Fruit fly (Drosophila melanogaster): ENCODE results near the gene oxt.

oxt gene

dm6 chr3L:2265692-2266444 is 3.4 kb upstream of the oxt start, which contains the start of the genes ecd and CG13806:
ecd (minus strand) TSS chr3L:2265857.
CG13806 (plus strand) TSS chr3L:2266394.
- peak; percentile 37; the same call in 1 of the 3 replicates for TF ChIP-seq fd96Ca (GFP tag; IDR thresholded peaks at IDR 0.05)
- TF ChIP-seq CG4496 (GFP tag; IDR thresholded peaks at IDR 0.05), result 0 out of 3 replicates have a peak, but pooled peaks have one; percentile 50
- no peak for TF ChIP-seq Pif1B (GFP tag; optimal IDR thresholded peaks at IDR 0.05)
- TF ChIP-seq CG32121 (GFP tag; IDR thresholded peaks at IDR 0.05), result peak; percentile 19; the same call in 1 of the 2 replicates

- TF ChIP-seq CG15710 (tag; optimal IDR thresholded peaks at IDR 0.05), result no peak
- no peak for TF ChIP-seq gl (tag; optimal IDR thresholded peaks at IDR 0.05)
- no peak for TF ChIP-seq CG17806 (tag; optimal IDR thresholded peaks at IDR 0.05)
- no peak for TF ChIP-seq CG34367 (tag; optimal IDR thresholded peaks at IDR 0.05)
- no peak for TF ChIP-seq CG4496 (GFP tag; IDR thresholded peaks at IDR 0.05)
- no peak for TF ChIP-seq Snoo (tag; optimal IDR thresholded peaks at IDR 0.05)
- no peak for TF ChIP-seq CG14655 (GFP tag; optimal IDR thresholded peaks at IDR 0.05)
- TF ChIP-seq D1 (tag; optimal IDR thresholded peaks at IDR 0.05), result no peak
- no peak for TF ChIP-seq CG13204 (GFP tag; optimal IDR thresholded peaks at IDR 0.05)
- no peak for TF ChIP-seq fd96Ca (GFP tag; IDR thresholded peaks at IDR 0.05)
- no peak for TF ChIP-seq CG8301 (tag; optimal IDR thresholded peaks at IDR 0.05)
- no peak for TF ChIP-seq EcR (GFP tag; optimal IDR thresholded peaks at IDR 0.05)
- TF ChIP-seq Ets98B (GFP tag; IDR thresholded peaks at IDR 0.05), result no peak
- TF ChIP-seq CG12605 (GFP tag; IDR thresholded peaks at IDR 0.05), result no peak
- no peak for TF ChIP-seq CG10348 (GFP tag; IDR thresholded peaks at IDR 0.05)
- no peak for TF ChIP-seq rn (GFP tag; IDR thresholded peaks at IDR 0.05)
- TF ChIP-seq CG8159 (tag; optimal IDR thresholded peaks at IDR 0.05), result no peak
- no peak for TF ChIP-seq Pif1B (GFP tag; optimal IDR thresholded peaks at IDR 0.05)
- TF ChIP-seq CG9948 (tag; optimal IDR thresholded peaks at IDR 0.05), result no peak
Measured at dm6 chr3L:2261282-2261681, 1.2 kb downstream of the oxt start.

- TF ChIP-seq Pif1B (GFP tag; optimal IDR thresholded peaks at IDR 0.05) (peak; percentile 98), Snoo (tag; optimal IDR thresholded peaks at IDR 0.05) (peak; percentile 97), gl (tag; optimal IDR thresholded peaks at IDR 0.05) (peak; percentile 98), CG32121 (GFP tag; IDR thresholded peaks at IDR 0.05) (peak; percentile 99), D1 (tag; optimal IDR thresholded peaks at IDR 0.05) (no peak), Pif1A (GFP tag; optimal IDR thresholded peaks at IDR 0.05) (peak; percentile 99), CG8159 (tag; optimal IDR thresholded peaks at IDR 0.05) (peak; percentile 97), fd96Ca (GFP tag; IDR thresholded peaks at IDR 0.05) (peak; percentile 100), CG13204 (GFP tag; optimal IDR thresholded peaks at IDR 0.05) (peak; percentile 95), CG17806 (tag; optimal IDR thresholded peaks at IDR 0.05) (peak; percentile 97), rn (GFP tag; IDR thresholded peaks at IDR 0.05) (peak; percentile 99), CG10348 (GFP tag; IDR thresholded peaks at IDR 0.05) (peak; percentile 98), CG8301 (tag; optimal IDR thresholded peaks at IDR 0.05) (peak; percentile 98), CG15710 (tag; optimal IDR thresholded peaks at IDR 0.05) (peak; percentile 99), CG12605 (GFP tag; IDR thresholded peaks at IDR 0.05) (peak; percentile 100), CG9948 (tag; optimal IDR thresholded peaks at IDR 0.05) (peak; percentile 99), Ets98B (GFP tag; IDR thresholded peaks at IDR 0.05) (peak; percentile 100), CG14655 (GFP tag; optimal IDR thresholded peaks at IDR 0.05) (peak; percentile 97), CG4496 (GFP tag; IDR thresholded peaks at IDR 0.05) (peak; percentile 100), CG34367 (tag; optimal IDR thresholded peaks at IDR 0.05) (peak; percentile 99), EcR (GFP tag; optimal IDR thresholded peaks at IDR 0.05) (peak; percentile 93)
Measured at dm6 chr3L:2257412-2257862, 5.0 kb downstream of the oxt start, which contains the start of the genes CG1275 and Elp5. CG1275 (minus strand) TSS chr3L:2257423. Elp5 (plus strand) TSS chr3L:2257456.

dm6 chr3L:2256422-2257172 is 5.9 kb downstream of the oxt start:
- TF ChIP-seq gl (tag; optimal IDR thresholded peaks at IDR 0.05) (no peak), Snoo (tag; optimal IDR thresholded peaks at IDR 0.05) (no peak), CG12605 (GFP tag; IDR thresholded peaks at IDR 0.05) (peak; percentile 62; the same call in 1 of the 2 replicates)

- TF ChIP-seq Ets98B (GFP tag; IDR thresholded peaks at IDR 0.05) (peak; percentile 29), CG8159 (tag; optimal IDR thresholded peaks at IDR 0.05) (no peak)
Measured at dm6 chr3L:2255775-2256174, 6.7 kb downstream of the oxt start.

dm6 chr3L:2253962-2254662 is 8.4 kb downstream of the oxt start:
- TF ChIP-seq CG14655 (GFP tag; optimal IDR thresholded peaks at IDR 0.05), result no peak
- TF ChIP-seq CG13204 (GFP tag; optimal IDR thresholded peaks at IDR 0.05), result no peak
- no peak for TF ChIP-seq CG8159 (tag; optimal IDR thresholded peaks at IDR 0.05)
- no peak for TF ChIP-seq CG32121 (GFP tag; IDR thresholded peaks at IDR 0.05)
- TF ChIP-seq CG10348 (GFP tag; IDR thresholded peaks at IDR 0.05), result no peak
- TF ChIP-seq CG17806 (tag; optimal IDR thresholded peaks at IDR 0.05), result no peak
- TF ChIP-seq CG4496 (GFP tag; IDR thresholded peaks at IDR 0.05), result no peak
- TF ChIP-seq fd96Ca (GFP tag; IDR thresholded peaks at IDR 0.05), result no peak
- TF ChIP-seq CG12605 (GFP tag; IDR thresholded peaks at IDR 0.05), result no peak
- no peak for TF ChIP-seq CG34367 (tag; optimal IDR thresholded peaks at IDR 0.05)
- no peak for TF ChIP-seq EcR (GFP tag; optimal IDR thresholded peaks at IDR 0.05)
- TF ChIP-seq Ets98B (GFP tag; IDR thresholded peaks at IDR 0.05), result no peak
- TF ChIP-seq gl (tag; optimal IDR thresholded peaks at IDR 0.05), result no peak
